Worm (Caenorhabditis elegans) whole organism, L1 larva: ENCODE results near the gene F35E8.6.

Experiments
- ama-1 ChIP-seq: fragments of 150-350 bp; optimal IDR thresholded peaks from 2 replicates; lab custom pipeline; 2014
- nhr-11 ChIP-seq: fragments of 150-350 bp; optimal IDR thresholded peaks from 2 replicates; lab custom pipeline; 2014; ENCODE audit warnings: missing biosample characterization, missing genetic modification characterization
- sup-37 ChIP-seq: fragments of 200-800 bp; sonication (Bioruptor generic); optimal IDR thresholded peaks from 2 replicates; lab custom pipeline; 2018; ENCODE audit warnings: mild to moderate bottlenecking, missing genetic modification characterization, missing compliant biosample characterization

DNA sequence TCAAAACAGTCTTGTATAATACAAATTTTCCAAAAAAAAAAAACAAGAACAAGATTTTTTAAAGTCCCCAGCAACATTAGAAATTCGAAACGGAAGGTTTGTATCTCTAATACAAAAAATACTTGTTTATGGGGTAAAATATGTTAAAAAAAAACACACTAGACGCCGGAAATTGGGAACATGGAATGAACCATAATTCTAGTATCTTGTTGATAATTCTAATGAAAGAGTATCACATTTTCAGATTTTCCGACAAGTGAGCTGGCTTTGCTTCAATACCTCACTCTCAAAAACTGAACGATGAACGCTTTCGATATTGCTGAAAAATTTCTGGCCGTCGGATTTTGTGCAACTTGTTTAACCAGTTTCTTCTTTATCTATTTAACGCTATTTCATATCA lies 14.3 kb upstream of the F35E8.6 start, which contains the start of gene str-60:
- TF ChIP-seq sup-37 (GFP tag; lab: Kevin White, UChicago) = no peak
- TF ChIP-seq ama-1 = no peak
- TF ChIP-seq nhr-11 (tag; lab: Kevin White, UChicago) = no peak
